Fruit fly (Drosophila melanogaster): ENCODE measurements around the gene Csas.

Gene Csas

dm6 chr3L:20003235-20003493 lies 14.4 kb upstream of the Csas start:
- TF ChIP-seq Dif (GFP tag; optimal IDR thresholded peaks at IDR 0.05; ENCODE audit: partially characterized antibody) (no peak), sv (GFP tag; optimal IDR thresholded peaks at IDR 0.05) (no peak), HLH106 (tag; optimal IDR thresholded peaks at IDR 0.05) (no peak), CG9705 (GFP tag; optimal IDR thresholded peaks at IDR 0.05) (no peak), dmrt93B (GFP tag; optimal IDR thresholded peaks at IDR 0.05) (no peak), Mio (GFP tag; optimal IDR thresholded peaks at IDR 0.05) (no peak), CG32264 (GFP tag; optimal IDR thresholded peaks at IDR 0.05) (no peak), Hnf4 (GFP tag; optimal IDR thresholded peaks at IDR 0.05) (no peak), OdsH (GFP tag; optimal IDR thresholded peaks at IDR 0.05) (no peak), dl (GFP tag; optimal IDR thresholded peaks at IDR 0.05; ENCODE audit: insufficient read depth in 1 of 2, partially characterized antibody in 2 of 2) (no peak)

- TF ChIP-seq sv (GFP tag; optimal IDR thresholded peaks at IDR 0.05) (peak; percentile 85), dsf (GFP tag; optimal IDR thresholded peaks at IDR 0.05; ENCODE audit: borderline replicate concordance) (peak; percentile 69), HLH106 (tag; optimal IDR thresholded peaks at IDR 0.05) (peak; percentile 95), CG9705 (GFP tag; optimal IDR thresholded peaks at IDR 0.05) (peak; percentile 89), Hr78 (GFP tag; optimal IDR thresholded peaks at IDR 0.05) (no peak), Hr83 (GFP tag; optimal IDR thresholded peaks at IDR 0.05; ENCODE audit: poor library complexity, severe bottlenecking) (peak; percentile 81), rgr (GFP tag; optimal IDR thresholded peaks at IDR 0.05) (peak; percentile 93), Jra (GFP tag; optimal IDR thresholded peaks at IDR 0.05) (peak; percentile 75), br (GFP tag; optimal IDR thresholded peaks at IDR 0.05) (peak; percentile 89), h (GFP tag; optimal IDR thresholded peaks at IDR 0.05) (peak; percentile 93), Abd-B (GFP tag; optimal IDR thresholded peaks at IDR 0.05) (no peak), jim (GFP tag; optimal IDR thresholded peaks at IDR 0.05) (no peak), woc (GFP tag; optimal IDR thresholded peaks at IDR 0.05) (peak; percentile 79), Mio (GFP tag; optimal IDR thresholded peaks at IDR 0.05) (no peak), Rel (GFP tag; optimal IDR thresholded peaks at IDR 0.05) (peak; percentile 40), Rel (tag; optimal IDR thresholded peaks at IDR 0.05) (peak; percentile 80), brk (GFP tag; optimal IDR thresholded peaks at IDR 0.05) (peak; percentile 86), fru (GFP tag; optimal IDR thresholded peaks at IDR 0.05) (peak; percentile 91), CG32264 (GFP tag; optimal IDR thresholded peaks at IDR 0.05) (peak; percentile 65), sage (GFP tag; optimal IDR thresholded peaks at IDR 0.05) (peak; percentile 73), Vsx2 (GFP tag; optimal IDR thresholded peaks at IDR 0.05; ENCODE audit: partially characterized antibody) (no peak), lola (GFP tag; optimal IDR thresholded peaks at IDR 0.05) (no peak), tai (GFP tag; optimal IDR thresholded peaks at IDR 0.05) (peak; percentile 75), psq (GFP tag; optimal IDR thresholded peaks at IDR 0.05) (peak; percentile 81), CrebA (GFP tag; optimal IDR thresholded peaks at IDR 0.05; ENCODE audit: borderline replicate concordance) (peak; percentile 63), ey (GFP tag; optimal IDR thresholded peaks at IDR 0.05) (peak; percentile 88), foxo (GFP tag; optimal IDR thresholded peaks at IDR 0.05) (peak in 1 of 2 experiments; percentile 94), Myc (optimal IDR thresholded peaks at IDR 0.05) (no peak), dmrt93B (GFP tag; optimal IDR thresholded peaks at IDR 0.05) (peak; percentile 76), OdsH (GFP tag; optimal IDR thresholded peaks at IDR 0.05) (peak; percentile 90), pan (optimal IDR thresholded peaks at IDR 0.05) (peak; percentile 28), Sp1 (GFP tag; optimal IDR thresholded peaks at IDR 0.05) (peak; percentile 95), Hnf4 (GFP tag; optimal IDR thresholded peaks at IDR 0.05) (peak; percentile 87), dl (GFP tag; optimal IDR thresholded peaks at IDR 0.05; ENCODE audit: insufficient read depth in 1 of 2, partially characterized antibody in 2 of 2) (no peak), GATAd (GFP tag; optimal IDR thresholded peaks at IDR 0.05) (peak; percentile 37)
Observed at dm6 chr3L:20002482-20003234, 13.9 kb upstream of the Csas start, which contains the start of gene CG7668. Gene CG7668, plus strand, starts transcription at chr3L:20002736.

Measured in whole organism, wandering third instar larva.